Fruit fly (Drosophila melanogaster) whole organism, embryonic: ENCODE measurements around the gene cni.

Experiments
- B-H1 ChIP-seq: fragments of 200-800 bp; sonication (Bioruptor generic); IDR thresholded peaks from 3 replicates; pipeline ENCODE4 v1.3.6; 2022; ENCODE audit warnings: missing biosample characterization, missing genetic modification characterization
- CG10462 ChIP-seq: fragments of 200-800 bp; sonication (Bioruptor generic); optimal IDR thresholded peaks from 2 replicates; lab custom pipeline; 2016; ENCODE audit warnings: missing biosample characterization, missing genetic modification characterization
- CG11085 ChIP-seq: fragments of 200-800 bp; sonication (Bioruptor generic); IDR thresholded peaks from 2 replicates; pipeline ENCODE4 v1.3.6; 2022; ENCODE audit warnings: missing biosample characterization, missing genetic modification characterization
- CG11093 ChIP-seq: fragments of 200-800 bp; sonication (Bioruptor generic); IDR thresholded peaks from 3 replicates; pipeline ENCODE4 v1.3.6; 2022; ENCODE audit warnings: missing biosample characterization, missing genetic modification characterization
- CG12071 ChIP-seq: fragments of 200-800 bp; sonication (Bioruptor generic); optimal IDR thresholded peaks from 3 replicates; lab custom pipeline; 2018; ENCODE audit warnings: missing biosample characterization, mild to moderate bottlenecking, missing genetic modification characterization
- CG16813 ChIP-seq: fragments of 200-800 bp; sonication (Bioruptor generic); IDR thresholded peaks from 3 replicates; pipeline ENCODE4 v1.3.6; 2022; ENCODE audit warnings: missing biosample characterization, missing genetic modification characterization; ENCODE audit not compliant: partially characterized antibody
- CG17829 ChIP-seq: fragments of 200-800 bp; optimal IDR thresholded peaks from 2 replicates; lab custom pipeline; 2019; ENCODE audit warnings: missing biosample characterization, mild to moderate bottlenecking, missing genetic modification characterization, moderate library complexity
- CG2120 ChIP-seq: fragments of 200-800 bp; sonication (Bioruptor generic); optimal IDR thresholded peaks from 3 replicates; lab custom pipeline; 2016; ENCODE audit warnings: missing biosample characterization, missing genetic modification characterization
- CG2712 ChIP-seq: fragments of 200-800 bp; optimal IDR thresholded peaks from 3 replicates; lab custom pipeline; 2019; ENCODE audit warnings: missing biosample characterization, mild to moderate bottlenecking, missing genetic modification characterization, moderate library complexity
- CG2889 ChIP-seq: fragments of 200-800 bp; sonication (Bioruptor generic); IDR thresholded peaks from 3 replicates; pipeline ENCODE4 v1.3.6; 2022; ENCODE audit warnings: missing biosample characterization, missing genetic modification characterization
- CG31365 ChIP-seq: fragments of 200-800 bp; sonication (Bioruptor generic); optimal IDR thresholded peaks from 2 replicates; lab custom pipeline; 2018; ENCODE audit warnings: missing biosample characterization, mild to moderate bottlenecking, missing genetic modification characterization
- CG3281 ChIP-seq: fragments of 200-800 bp; sonication (Bioruptor generic); optimal IDR thresholded peaks from 3 replicates; lab custom pipeline; 2017; ENCODE audit warnings: missing biosample characterization, mild to moderate bottlenecking, missing genetic modification characterization
- CG3838 ChIP-seq: fragments of 200-800 bp; sonication (Bioruptor generic); optimal IDR thresholded peaks from 3 replicates; lab custom pipeline; 2016; ENCODE audit warnings: missing biosample characterization, missing genetic modification characterization
- CG4360 ChIP-seq: fragments of 200-800 bp; sonication (Bioruptor generic); IDR thresholded peaks from 2 replicates; pipeline ENCODE4 v1.3.6; 2022; ENCODE audit warnings: missing biosample characterization, missing genetic modification characterization
- CG4854 ChIP-seq: fragments of 200-800 bp; sonication (Bioruptor generic); optimal IDR thresholded peaks from 2 replicates; lab custom pipeline; 2016; ENCODE audit warnings: missing biosample characterization, missing genetic modification characterization, inconsistent platforms
- CG6654 ChIP-seq: fragments of 200-800 bp; sonication (Bioruptor generic); optimal IDR thresholded peaks from 2 replicates; lab custom pipeline; 2017; ENCODE audit warnings: missing biosample characterization, mild to moderate bottlenecking, missing genetic modification characterization
- CG8359 ChIP-seq: fragments of 200-800 bp; sonication (Bioruptor generic); optimal IDR thresholded peaks from 2 replicates; lab custom pipeline; 2017; ENCODE audit warnings: missing biosample characterization, mild to moderate bottlenecking, missing genetic modification characterization, borderline replicate concordance
- CG8388 ChIP-seq: fragments of 200-800 bp; sonication (Bioruptor generic); optimal IDR thresholded peaks from 2 replicates; lab custom pipeline; 2019; ENCODE audit warnings: missing biosample characterization, mild to moderate bottlenecking, missing genetic modification characterization, moderate library complexity
- CG9437 ChIP-seq: fragments of 200-800 bp; sonication (Bioruptor generic); optimal IDR thresholded peaks from 2 replicates; lab custom pipeline; 2018; ENCODE audit warnings: missing biosample characterization, mild to moderate bottlenecking, missing genetic modification characterization
- CrebB ChIP-seq: fragments of 200-800 bp; sonication (Bioruptor generic); optimal IDR thresholded peaks from 3 replicates; lab custom pipeline; 2018; ENCODE audit warnings: missing biosample characterization, mild to moderate bottlenecking, missing genetic modification characterization
- Dll ChIP-seq: fragments of 200-800 bp; sonication (Bioruptor generic); IDR thresholded peaks from 4 replicates; pipeline ENCODE4 v1.3.6; 2022; ENCODE audit warnings: missing biosample characterization, missing genetic modification characterization; ENCODE audit not compliant: partially characterized antibody
- Dref ChIP-seq: fragments of 200-800 bp; sonication (Bioruptor generic); IDR thresholded peaks from 2 replicates; pipeline ENCODE4 v1.3.6; 2022; ENCODE audit warnings: missing biosample characterization, missing genetic modification characterization
- E2f1 ChIP-seq: fragments of 200-800 bp; sonication (Bioruptor generic); IDR thresholded peaks from 2 replicates; pipeline ENCODE4 v1.3.6; 2022; ENCODE audit warnings: missing biosample characterization, missing genetic modification characterization
- Gug ChIP-seq: fragments of 200-800 bp; sonication (Bioruptor generic); IDR thresholded peaks from 4 replicates; pipeline ENCODE4 v1.3.6; 2022; ENCODE audit warnings: missing biosample characterization, missing genetic modification characterization
- HLH54F ChIP-seq: fragments of 200-800 bp; sonication (Bioruptor generic); optimal IDR thresholded peaks from 3 replicates; lab custom pipeline; 2016; ENCODE audit warnings: missing biosample characterization, missing genetic modification characterization
- Hand ChIP-seq: fragments of 200-800 bp; sonication (Bioruptor generic); optimal IDR thresholded peaks from 2 replicates; lab custom pipeline; 2017; ENCODE audit warnings: mild to moderate bottlenecking, missing biosample characterization, missing genetic modification reagents, missing genetic modification characterization
- Hey ChIP-seq: fragments of 200-800 bp; sonication (Bioruptor generic); optimal IDR thresholded peaks from 3 replicates; lab custom pipeline; 2018; ENCODE audit warnings: missing biosample characterization, mild to moderate bottlenecking, missing genetic modification characterization
- Opbp ChIP-seq: fragments of 200-800 bp; sonication (Bioruptor generic); IDR thresholded peaks from 3 replicates; pipeline ENCODE4 v1.3.6; 2022; ENCODE audit warnings: missing biosample characterization, missing genetic modification characterization; ENCODE audit not compliant: partially characterized antibody
- Side ChIP-seq: fragments of 200-800 bp; sonication (Bioruptor generic); optimal IDR thresholded peaks from 2 replicates; lab custom pipeline; 2016; ENCODE audit warnings: missing biosample characterization, missing genetic modification characterization
- Usf ChIP-seq: fragments of 200-800 bp; sonication (Bioruptor generic); optimal IDR thresholded peaks from 2 replicates; lab custom pipeline; 2017; ENCODE audit warnings: missing genotype, missing biosample characterization, missing genetic modification characterization
- YL-1 ChIP-seq: fragments of 200-800 bp; sonication (Bioruptor generic); optimal IDR thresholded peaks from 3 replicates; lab custom pipeline; 2017; ENCODE audit warnings: missing biosample characterization, mild to moderate bottlenecking, missing genetic modification characterization
- ap ChIP-seq: fragments of 200-800 bp; sonication (Bioruptor generic); IDR thresholded peaks from 2 replicates; pipeline ENCODE4 v1.3.6; 2022; ENCODE audit warnings: missing biosample characterization, missing genetic modification characterization
- bsh ChIP-seq, 2 experiments: fragments of 200-800 bp; sonication (Bioruptor generic); optimal IDR thresholded peaks; 2 replicates each; lab custom pipeline; 2017 to 2018; ENCODE audit warnings: mild to moderate bottlenecking in 2 of 2, missing biosample characterization in 2 of 2, missing genetic modification characterization in 2 of 2, moderate library complexity in 1 of 2
- chm ChIP-seq: fragments of 200-800 bp; sonication (Bioruptor generic); IDR thresholded peaks from 2 replicates; pipeline ENCODE4 v1.3.6; 2022; ENCODE audit warnings: missing biosample characterization, missing genetic modification characterization
- chn ChIP-seq: fragments of 200-800 bp; sonication (Bioruptor generic); optimal IDR thresholded peaks from 2 replicates; lab custom pipeline; 2016; ENCODE audit warnings: missing biosample characterization, missing genetic modification characterization
- crol ChIP-seq: fragments of 200-800 bp; sonication (Bioruptor generic); IDR thresholded peaks from 2 replicates; pipeline ENCODE4 v1.3.6; 2022; ENCODE audit warnings: missing biosample characterization, missing genetic modification characterization
- crp ChIP-seq, 2 experiments: fragments of 200-800 bp; sonication (Bioruptor generic); optimal IDR thresholded peaks; 2 replicates in 1 of 2; 3 replicates in 1 of 2; lab custom pipeline; 2017; ENCODE audit warnings: missing biosample characterization in 2 of 2, missing genetic modification characterization in 2 of 2, mild to moderate bottlenecking in 1 of 2, moderate library complexity in 1 of 2
- cwo ChIP-seq: fragments of 200-800 bp; sonication (Bioruptor generic); optimal IDR thresholded peaks from 3 replicates; lab custom pipeline; 2017; ENCODE audit warnings: missing biosample characterization, missing genetic modification characterization, mild to moderate bottlenecking, moderate library complexity, missing genetic modification reagents
- dimm ChIP-seq: fragments of 200-800 bp; sonication (Bioruptor generic); IDR thresholded peaks from 2 replicates; pipeline ENCODE4 v1.3.6; 2022; ENCODE audit warnings: missing biosample characterization, missing genetic modification characterization
- exex ChIP-seq: fragments of 200-800 bp; sonication (Bioruptor generic); optimal IDR thresholded peaks from 4 replicates; lab custom pipeline; 2018; ENCODE audit warnings: missing biosample characterization, mild to moderate bottlenecking, missing genetic modification characterization, moderate library complexity
- fd64A ChIP-seq: fragments of 200-800 bp; sonication (Bioruptor generic); optimal IDR thresholded peaks from 3 replicates; lab custom pipeline; 2018; ENCODE audit warnings: missing biosample characterization, mild to moderate bottlenecking, missing genetic modification characterization
- gt ChIP-seq: fragments of 200-800 bp; sonication (Bioruptor generic); IDR thresholded peaks from 2 replicates; pipeline ENCODE4 v1.3.6; 2022; ENCODE audit warnings: missing biosample characterization, missing genetic modification characterization
- hth ChIP-seq: fragments of >200 bp; optimal IDR thresholded peaks from 2 replicates; lab custom pipeline; 2017; ENCODE audit warnings: inconsistent platforms
- lilli ChIP-seq: fragments of 200-800 bp; sonication (Bioruptor generic); optimal IDR thresholded peaks from 3 replicates; lab custom pipeline; 2016; ENCODE audit warnings: missing biosample characterization, missing genetic modification characterization
- luna ChIP-seq: fragments of 200-800 bp; sonication (Bioruptor generic); optimal IDR thresholded peaks from 2 replicates; lab custom pipeline; 2016; ENCODE audit warnings: missing biosample characterization, missing genetic modification characterization
- maf-S ChIP-seq: fragments of 200-800 bp; sonication (Bioruptor generic); optimal IDR thresholded peaks from 2 replicates; lab custom pipeline; 2016; ENCODE audit warnings: missing biosample characterization, missing genetic modification characterization
- p53 ChIP-seq: fragments of 200-800 bp; sonication (Bioruptor generic); optimal IDR thresholded peaks from 2 replicates; lab custom pipeline; 2016; ENCODE audit warnings: missing biosample characterization, missing genetic modification characterization
- sug ChIP-seq: fragments of 200-800 bp; optimal IDR thresholded peaks from 2 replicates; lab custom pipeline; 2019; ENCODE audit warnings: missing biosample characterization, mild to moderate bottlenecking, missing genetic modification characterization, moderate library complexity
- zen ChIP-seq: fragments of 200-800 bp; sonication (Bioruptor generic); optimal IDR thresholded peaks from 3 replicates; lab custom pipeline; 2018; ENCODE audit warnings: missing biosample characterization, mild to moderate bottlenecking, missing genetic modification characterization, moderate library complexity

cni gene

DNA sequence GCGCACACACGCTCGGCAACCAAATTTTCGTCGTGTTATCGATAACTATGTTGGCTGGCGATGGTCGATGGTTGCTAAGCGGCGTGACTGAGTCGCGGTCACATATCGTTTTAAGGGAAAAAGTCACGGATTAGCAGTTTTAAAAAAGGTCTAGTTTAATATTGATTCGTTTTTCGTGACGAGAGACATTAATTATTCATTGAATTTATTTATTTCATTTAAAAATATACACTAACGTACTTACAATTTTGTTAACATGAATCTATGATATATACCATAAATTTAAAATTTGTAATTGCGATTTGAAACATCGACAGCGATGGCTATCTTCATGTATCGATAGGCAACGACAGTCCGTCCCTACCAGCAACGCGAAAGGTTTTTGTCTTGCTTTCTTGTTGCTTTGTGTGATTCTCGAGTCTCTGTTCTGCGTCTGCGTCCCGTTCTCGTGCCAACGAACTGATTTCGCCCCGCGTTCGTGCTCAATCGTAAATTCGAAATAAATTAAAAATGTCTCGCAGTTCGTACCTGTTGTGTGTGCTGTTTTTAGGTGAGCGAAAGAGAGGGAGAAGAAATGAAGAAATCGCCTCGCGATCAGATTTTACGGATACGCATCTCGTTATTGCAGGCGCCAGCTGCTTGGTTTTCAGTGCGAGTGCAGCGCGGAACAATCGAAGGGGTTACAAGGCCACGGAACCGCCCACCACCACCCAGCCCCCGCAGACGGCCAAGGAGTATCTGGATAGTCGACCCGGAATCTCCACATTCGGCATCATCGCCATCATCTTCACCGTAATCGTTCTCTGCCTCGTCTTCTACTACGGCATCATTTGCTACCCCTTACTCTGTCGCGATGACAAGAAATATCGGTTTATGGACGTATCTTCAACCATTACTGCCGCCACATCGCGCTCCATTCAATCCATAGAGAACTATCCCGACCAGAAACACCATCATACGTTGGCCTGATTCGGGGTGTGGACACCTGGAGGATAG, 42.4 kb upstream of the cni start, which contains the start of the genes Hyls1, chif and CG4455 (continued):
- no peak for TF ChIP-seq chm
- TF ChIP-seq chn (GFP tag; lab: Kevin White, UChicago) = no peak
- no peak for TF ChIP-seq zen (tag; lab: Kevin White, UChicago)
- peak; percentile 73 for TF ChIP-seq CG2712
- TF ChIP-seq CG2120 (GFP tag; lab: Kevin White, UChicago) = peak; percentile 43
- no peak for TF ChIP-seq CG4854
- TF ChIP-seq YL-1 (GFP tag; lab: Kevin White, UChicago) = peak; percentile 11
- no peak for TF ChIP-seq CG6654 (GFP tag; lab: Kevin White, UChicago)
- TF ChIP-seq Opbp (GFP tag; lab: Robert Waterston, UW) = peak; percentile 85
- no peak for TF ChIP-seq B-H1 (GFP tag; lab: Robert Waterston, UW)
- no peak for TF ChIP-seq crol (GFP tag; lab: Robert Waterston, UW)
- TF ChIP-seq lilli (GFP tag; lab: Kevin White, UChicago) = peak; percentile 31
- TF ChIP-seq CG3281 (GFP tag; lab: Kevin White, UChicago) = peak; percentile 24
- TF ChIP-seq CG11093 = no peak
- peak; percentile 94 for TF ChIP-seq CG16813 (GFP tag; lab: Robert Waterston, UW)
- TF ChIP-seq cwo (GFP tag; lab: Kevin White, UChicago) = peak; percentile 5
- TF ChIP-seq Usf (GFP tag; lab: Kevin White, UChicago) = no peak
- no peak for TF ChIP-seq bsh (GFP tag; optimal IDR thresholded peaks at IDR 0.05; lab: Kevin White, UChicago)
- no peak for TF ChIP-seq gt (GFP tag; lab: Robert Waterston, UW)
- TF ChIP-seq CG10462 (GFP tag; lab: Kevin White, UChicago) = no peak
- TF ChIP-seq dimm (GFP tag; lab: Robert Waterston, UW) = no peak
- TF ChIP-seq Side (GFP tag; lab: Kevin White, UChicago) = no peak
- TF ChIP-seq Hey (tag; lab: Kevin White, UChicago) = no peak
- peak; percentile 50 for TF ChIP-seq sug (tag; lab: Kevin White, UChicago)
- no peak for TF ChIP-seq luna (GFP tag; lab: Kevin White, UChicago)
- TF ChIP-seq maf-S (GFP tag; lab: Kevin White, UChicago) = no peak
- peak; percentile 14 for TF ChIP-seq CG9437 (GFP tag; lab: Kevin White, UChicago)
- no peak for TF ChIP-seq ap
- TF ChIP-seq CG3838 (GFP tag; lab: Kevin White, UChicago) = peak; percentile 17
- TF ChIP-seq Dll = peak; percentile 95
- no peak for TF ChIP-seq E2f1 (GFP tag; lab: Robert Waterston, UW)
- peak; percentile 19 for TF ChIP-seq exex (tag; lab: Kevin White, UChicago)
- TF ChIP-seq CG11085 = no peak
- peak; percentile 70 for TF ChIP-seq CG17829 (tag; lab: Kevin White, UChicago)
- no peak for TF ChIP-seq fd64A
- TF ChIP-seq CG8388 (GFP tag; lab: Kevin White, UChicago) = no peak
- TF ChIP-seq CG31365 (tag; lab: Kevin White, UChicago) = no peak
- peak; percentile 79 for TF ChIP-seq Dref
- no peak for TF ChIP-seq CG4360 (GFP tag; lab: Robert Waterston, UW)
- no peak for TF ChIP-seq CG2889 (GFP tag; lab: Robert Waterston, UW)
- TF ChIP-seq CG12071 = no peak
- no peak for TF ChIP-seq HLH54F (GFP tag; lab: Kevin White, UChicago)
- no peak for TF ChIP-seq hth (lab: Kevin White, UChicago)
- no peak for TF ChIP-seq p53 (GFP tag; lab: Kevin White, UChicago)
- no peak for TF ChIP-seq Hand (GFP tag; lab: Kevin White, UChicago)
- peak; percentile 32; the same call in 1 of the 4 replicates for TF ChIP-seq Gug
- no peak for TF ChIP-seq crp (GFP tag; optimal IDR thresholded peaks at IDR 0.05; lab: Kevin White, UChicago)
- no peak for TF ChIP-seq CG8359
- no peak for TF ChIP-seq CrebB (tag; lab: Kevin White, UChicago)
